Fruit fly (Drosophila melanogaster) whole organism, embryonic: ENCODE measurements around the gene Polr2I.

Experiments
- Aef1 ChIP-seq: fragments of 200-800 bp; sonication (Bioruptor generic); IDR thresholded peaks from 3 replicates; pipeline ENCODE4 v1.3.6; 2022; ENCODE audit warnings: missing biosample characterization, missing genetic modification characterization
- B-H1 ChIP-seq: fragments of 200-800 bp; sonication (Bioruptor generic); IDR thresholded peaks from 3 replicates; pipeline ENCODE4 v1.3.6; 2022; ENCODE audit warnings: missing biosample characterization, missing genetic modification characterization
- C15 ChIP-seq: fragments of 200-800 bp; sonication (Bioruptor generic); IDR thresholded peaks from 3 replicates; pipeline ENCODE4 v1.3.6; 2022; ENCODE audit warnings: missing biosample characterization, missing genetic modification characterization
- CG10274 ChIP-seq: fragments of 200-800 bp; sonication (Bioruptor generic); optimal IDR thresholded peaks from 3 replicates; lab custom pipeline; 2017; ENCODE audit warnings: missing biosample characterization, mild to moderate bottlenecking, missing genetic modification characterization
- CG10959 ChIP-seq: fragments of 200-800 bp; sonication (Bioruptor generic); IDR thresholded peaks from 2 replicates; pipeline ENCODE4 v1.3.6; 2022; ENCODE audit warnings: missing biosample characterization, missing genetic modification characterization
- CG11456 ChIP-seq: fragments of 200-800 bp; sonication (Bioruptor generic); IDR thresholded peaks from 3 replicates; pipeline ENCODE4 v1.3.6; 2022; ENCODE audit warnings: missing biosample characterization, missing genetic modification characterization
- CG13296 ChIP-seq: fragments of 200-800 bp; sonication (Bioruptor generic); optimal IDR thresholded peaks from 3 replicates; lab custom pipeline; 2018; ENCODE audit warnings: missing biosample characterization, mild to moderate bottlenecking, missing genetic modification characterization
- CG16813 ChIP-seq: fragments of 200-800 bp; sonication (Bioruptor generic); IDR thresholded peaks from 3 replicates; pipeline ENCODE4 v1.3.6; 2022; ENCODE audit warnings: missing biosample characterization, missing genetic modification characterization; ENCODE audit not compliant: partially characterized antibody
- CG16815 ChIP-seq: fragments of 200-800 bp; sonication (Bioruptor generic); optimal IDR thresholded peaks from 3 replicates; lab custom pipeline; 2017; ENCODE audit warnings: missing biosample characterization, mild to moderate bottlenecking, missing genetic modification characterization
- CG17361 ChIP-seq: fragments of 200-800 bp; sonication (Bioruptor generic); IDR thresholded peaks from 3 replicates; pipeline ENCODE4 v1.3.6; 2022; ENCODE audit warnings: missing biosample characterization, missing genetic modification characterization
- CG1792 ChIP-seq: fragments of 200-800 bp; sonication (Bioruptor generic); optimal IDR thresholded peaks from 2 replicates; lab custom pipeline; 2016; ENCODE audit warnings: missing biosample characterization, missing genetic modification characterization
- CG2129 ChIP-seq: fragments of 200-800 bp; sonication (Bioruptor generic); IDR thresholded peaks from 2 replicates; pipeline ENCODE4 v1.3.6; 2022; ENCODE audit warnings: missing biosample characterization, missing genetic modification characterization; ENCODE audit not compliant: partially characterized antibody
- CG2199 ChIP-seq: fragments of 200-800 bp; sonication (Bioruptor generic); IDR thresholded peaks from 3 replicates; pipeline ENCODE4 v1.3.6; 2022; ENCODE audit warnings: missing biosample characterization, missing genetic modification characterization
- CG31365 ChIP-seq: fragments of 200-800 bp; sonication (Bioruptor generic); optimal IDR thresholded peaks from 2 replicates; lab custom pipeline; 2018; ENCODE audit warnings: missing biosample characterization, mild to moderate bottlenecking, missing genetic modification characterization
- CG3281 ChIP-seq: fragments of 200-800 bp; sonication (Bioruptor generic); optimal IDR thresholded peaks from 3 replicates; lab custom pipeline; 2017; ENCODE audit warnings: missing biosample characterization, mild to moderate bottlenecking, missing genetic modification characterization
- CG42726 ChIP-seq: fragments of 200-800 bp; sonication (Bioruptor generic); IDR thresholded peaks from 2 replicates; pipeline ENCODE4 v1.3.6; 2022; ENCODE audit warnings: missing biosample characterization, missing genetic modification characterization; ENCODE audit not compliant: partially characterized antibody
- CG4820 ChIP-seq: fragments of 200-800 bp; sonication (Bioruptor generic); optimal IDR thresholded peaks from 3 replicates; lab custom pipeline; 2016; ENCODE audit warnings: missing biosample characterization, missing genetic modification characterization
- CG7745 ChIP-seq: fragments of 200-800 bp; sonication (Bioruptor generic); optimal IDR thresholded peaks from 2 replicates; lab custom pipeline; 2018; ENCODE audit warnings: missing biosample characterization, mild to moderate bottlenecking, missing genetic modification characterization, moderate library complexity
- CG7839 ChIP-seq: fragments of 200-800 bp; sonication (Bioruptor generic); optimal IDR thresholded peaks from 3 replicates; lab custom pipeline; 2018; ENCODE audit warnings: missing biosample characterization, mild to moderate bottlenecking, missing genetic modification characterization, moderate library complexity
- CG9817 ChIP-seq: fragments of 200-800 bp; sonication (Bioruptor generic); optimal IDR thresholded peaks from 2 replicates; lab custom pipeline; 2018; ENCODE audit warnings: missing biosample characterization, mild to moderate bottlenecking, missing genetic modification characterization, moderate library complexity
- CG9876 ChIP-seq: fragments of 200-800 bp; sonication (Bioruptor generic); optimal IDR thresholded peaks from 2 replicates; lab custom pipeline; 2016; ENCODE audit warnings: missing biosample characterization, missing genetic modification characterization
- Chrac-16 ChIP-seq: fragments of 200-800 bp; sonication (Bioruptor generic); optimal IDR thresholded peaks from 3 replicates; lab custom pipeline; 2016; ENCODE audit warnings: missing biosample characterization, missing genetic modification characterization
- CkIIα-i1 ChIP-seq: fragments of 200-800 bp; sonication (Bioruptor generic); IDR thresholded peaks from 2 replicates; pipeline ENCODE4 v1.3.6; 2022; ENCODE audit warnings: missing biosample characterization, missing genetic modification characterization
- Drgx ChIP-seq: fragments of 200-800 bp; sonication (Bioruptor generic); IDR thresholded peaks from 2 replicates; pipeline ENCODE4 v1.3.6; 2022; ENCODE audit warnings: missing biosample characterization, missing genetic modification characterization
- Hr51 ChIP-seq, 2 experiments: fragments of 200-800 bp; sonication (Bioruptor generic); optimal IDR thresholded peaks; 2 replicates in 1 of 2; 3 replicates in 1 of 2; lab custom pipeline; 2016 to 2018; ENCODE audit warnings: missing biosample characterization in 2 of 2, missing genetic modification characterization in 2 of 2, mild to moderate bottlenecking in 1 of 2, moderate library complexity in 1 of 2
- Max ChIP-seq: fragments of 200-800 bp; sonication (Bioruptor generic); optimal IDR thresholded peaks from 2 replicates; lab custom pipeline; 2016; ENCODE audit warnings: missing biosample characterization, mild to moderate bottlenecking, missing genetic modification characterization
- NfI ChIP-seq: fragments of 200-800 bp; sonication (Bioruptor generic); optimal IDR thresholded peaks from 3 replicates; lab custom pipeline; 2018; ENCODE audit warnings: missing biosample characterization, mild to moderate bottlenecking, missing genetic modification characterization, moderate library complexity
- Opbp ChIP-seq: fragments of 200-800 bp; sonication (Bioruptor generic); IDR thresholded peaks from 3 replicates; pipeline ENCODE4 v1.3.6; 2022; ENCODE audit warnings: missing biosample characterization, missing genetic modification characterization; ENCODE audit not compliant: partially characterized antibody
- Rfx ChIP-seq: fragments of 200-800 bp; sonication (Bioruptor generic); IDR thresholded peaks from 2 replicates; pipeline ENCODE4 v1.3.6; 2022; ENCODE audit warnings: missing biosample characterization, missing genetic modification characterization
- Side ChIP-seq: fragments of 200-800 bp; sonication (Bioruptor generic); optimal IDR thresholded peaks from 2 replicates; lab custom pipeline; 2016; ENCODE audit warnings: missing biosample characterization, missing genetic modification characterization
- ab ChIP-seq: fragments of 200-800 bp; sonication (Bioruptor generic); optimal IDR thresholded peaks from 2 replicates; lab custom pipeline; 2016; ENCODE audit warnings: missing biosample characterization, missing genetic modification characterization
- bsh ChIP-seq, 2 experiments: fragments of 200-800 bp; sonication (Bioruptor generic); optimal IDR thresholded peaks; 2 replicates each; lab custom pipeline; 2017 to 2018; ENCODE audit warnings: mild to moderate bottlenecking in 2 of 2, missing biosample characterization in 2 of 2, missing genetic modification characterization in 2 of 2, moderate library complexity in 1 of 2
- ftz-f1 ChIP-seq: fragments of 200-800 bp; sonication (Bioruptor generic); optimal IDR thresholded peaks from 2 replicates; lab custom pipeline; 2016; ENCODE audit warnings: missing biosample characterization, missing genetic modification characterization
- hth ChIP-seq: fragments of >200 bp; optimal IDR thresholded peaks from 2 replicates; lab custom pipeline; 2017; ENCODE audit warnings: inconsistent platforms
- insv ChIP-seq, 2 experiments: fragments of 200-800 bp; sonication (Bioruptor generic); optimal IDR thresholded peaks; 3 replicates each; lab custom pipeline; 2016 to 2018; ENCODE audit warnings: missing biosample characterization in 2 of 2, missing genetic modification characterization in 2 of 2
- inv ChIP-seq: fragments of 200-800 bp; sonication (Bioruptor generic); IDR thresholded peaks from 2 replicates; pipeline ENCODE4 v1.3.6; 2022; ENCODE audit warnings: missing biosample characterization, missing genetic modification characterization; ENCODE audit not compliant: partially characterized antibody
- jing ChIP-seq: fragments of 200-800 bp; sonication (Bioruptor generic); optimal IDR thresholded peaks from 2 replicates; lab custom pipeline; 2018; ENCODE audit warnings: missing biosample characterization, mild to moderate bottlenecking, missing genetic modification characterization
- klu ChIP-seq: fragments of 200-800 bp; sonication (Bioruptor generic); IDR thresholded peaks from 2 replicates; pipeline ENCODE4 v1.3.6; 2022; ENCODE audit warnings: missing biosample characterization, missing genetic modification characterization
- nom ChIP-seq: fragments of 200-800 bp; sonication (Bioruptor generic); optimal IDR thresholded peaks from 2 replicates; lab custom pipeline; 2017; ENCODE audit warnings: missing biosample characterization, missing genetic modification characterization, mild to moderate bottlenecking, moderate library complexity, missing genetic modification reagents
- pfk ChIP-seq: fragments of 200-800 bp; sonication (Bioruptor generic); optimal IDR thresholded peaks from 2 replicates; lab custom pipeline; 2018; ENCODE audit warnings: missing biosample characterization, mild to moderate bottlenecking, missing genetic modification characterization, moderate library complexity
- sd ChIP-seq: fragments of 200-800 bp; sonication (Bioruptor generic); optimal IDR thresholded peaks from 3 replicates; lab custom pipeline; 2018; ENCODE audit warnings: missing biosample characterization, mild to moderate bottlenecking, missing genetic modification characterization, moderate library complexity
- sens ChIP-seq: fragments of 200-800 bp; sonication (Bioruptor generic); peaks from one replicate; lab custom pipeline; 2016; ENCODE audit warnings: missing biosample characterization, missing genetic modification characterization
- sima ChIP-seq: fragments of 200-800 bp; sonication (Bioruptor generic); optimal IDR thresholded peaks from 2 replicates; lab custom pipeline; 2016; ENCODE audit warnings: missing biosample characterization, missing genetic modification characterization
- sqz ChIP-seq: fragments of 200-800 bp; sonication (Bioruptor generic); optimal IDR thresholded peaks from 3 replicates; lab custom pipeline; 2018; ENCODE audit warnings: missing biosample characterization, mild to moderate bottlenecking, missing genetic modification characterization
- twi ChIP-seq: fragments of 200-800 bp; optimal IDR thresholded peaks from 2 replicates; lab custom pipeline; 2019; ENCODE audit warnings: missing biosample characterization, mild to moderate bottlenecking, missing genetic modification characterization, moderate library complexity
- zen ChIP-seq: fragments of 200-800 bp; sonication (Bioruptor generic); optimal IDR thresholded peaks from 3 replicates; lab custom pipeline; 2018; ENCODE audit warnings: missing biosample characterization, mild to moderate bottlenecking, missing genetic modification characterization, moderate library complexity
- zf30C ChIP-seq: fragments of 200-800 bp; sonication (Bioruptor generic); optimal IDR thresholded peaks from 3 replicates; lab custom pipeline; 2018; ENCODE audit warnings: missing biosample characterization, mild to moderate bottlenecking, missing genetic modification characterization
- zfh1 ChIP-seq: fragments of 200-800 bp; sonication (Bioruptor generic); IDR thresholded peaks from 3 replicates; pipeline ENCODE4 v1.3.6; 2022; ENCODE audit warnings: missing biosample characterization, missing genetic modification characterization

Polr2I gene

DNA sequence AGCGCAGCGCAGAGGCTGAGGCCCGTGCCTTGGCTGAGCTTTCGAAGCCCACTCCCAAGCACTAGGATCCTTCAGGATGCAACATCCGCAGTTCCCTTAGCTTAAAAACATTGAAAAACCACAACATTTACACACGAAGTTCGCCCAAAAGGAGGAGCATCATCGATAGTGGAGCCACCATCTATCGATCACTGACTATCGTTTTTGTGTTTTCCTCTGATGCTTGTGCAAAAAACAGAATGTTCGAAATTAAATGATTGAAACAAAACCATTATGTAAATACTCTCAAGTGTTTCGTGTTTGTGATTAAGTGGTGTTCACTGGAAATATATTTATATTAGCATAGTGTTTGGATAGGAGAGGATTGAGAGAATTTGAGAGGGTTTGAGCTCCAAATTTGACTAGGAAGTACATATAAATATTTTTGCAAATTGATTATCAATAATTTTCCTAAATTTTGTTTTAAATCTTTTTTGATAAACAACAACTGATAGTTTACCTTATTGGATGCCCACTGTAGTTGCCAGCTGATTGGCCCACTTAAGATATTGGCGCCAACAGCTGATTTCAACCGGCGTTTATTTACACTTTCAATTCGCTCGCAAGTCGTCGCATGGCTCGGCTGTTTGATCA is 18.7 kb downstream of the Polr2I start, which contains the start of gene spn-B (continued):
- TF ChIP-seq Rfx = peak; percentile 62
- TF ChIP-seq CG10959 (GFP tag; lab: Robert Waterston, UW) = 0 out of 2 replicates have a peak, but pooled peaks have one; percentile 19
- peak; percentile 57 for TF ChIP-seq CG16815
- TF ChIP-seq Max (GFP tag; lab: Kevin White, UChicago) = peak; percentile 74
- peak; percentile 80 for TF ChIP-seq CG3281
- peak; percentile 52 for TF ChIP-seq CG9817 (tag; lab: Kevin White, UChicago)
- 0 out of 2 replicates have a peak, but pooled peaks have one; percentile 11 for TF ChIP-seq klu (GFP tag; lab: Robert Waterston, UW)
- peak; percentile 36 for TF ChIP-seq CG10274
- no peak for TF ChIP-seq zf30C
- TF ChIP-seq C15 (GFP tag; lab: Robert Waterston, UW) = no peak
- peak; percentile 57 for TF ChIP-seq Chrac-16
- TF ChIP-seq CG13296 (GFP tag; lab: Kevin White, UChicago) = peak; percentile 82
- peak; percentile 75; the same call in 1 of the 2 replicates for TF ChIP-seq Drgx (GFP tag; lab: Robert Waterston, UW)
- TF ChIP-seq CG11456 (GFP tag; lab: Robert Waterston, UW) = peak; percentile 56; the same call in 1 of the 3 replicates
- no peak for TF ChIP-seq CG31365 (tag; lab: Kevin White, UChicago)
- peak in 1 of 2 experiments; percentile 32 for TF ChIP-seq insv (GFP tag; optimal IDR thresholded peaks at IDR 0.05; lab: Kevin White, UChicago)
- TF ChIP-seq Hr51 (GFP tag; optimal IDR thresholded peaks at IDR 0.05; lab: Kevin White, UChicago) = peak; percentile 71 to 82
- TF ChIP-seq hth (lab: Kevin White, UChicago) = no peak
- TF ChIP-seq Side (GFP tag; lab: Kevin White, UChicago) = peak; percentile 73
- TF ChIP-seq inv (GFP tag; lab: Robert Waterston, UW) = peak; percentile 15; the same call in 1 of the 2 replicates
- peak; percentile 66 for TF ChIP-seq zen (tag; lab: Kevin White, UChicago)
- peak; percentile 64 for TF ChIP-seq nom
- peak; percentile 38 for TF ChIP-seq jing (GFP tag; lab: Kevin White, UChicago)
- TF ChIP-seq sima = peak; percentile 18
- no peak for TF ChIP-seq CG9876 (GFP tag; lab: Kevin White, UChicago)
- TF ChIP-seq CG16813 = 0 out of 3 replicates have a peak, but pooled peaks have one; percentile 11
- peak; percentile 49; the same call in 1 of the 3 replicates for TF ChIP-seq Opbp (GFP tag; lab: Robert Waterston, UW)
- TF ChIP-seq twi (tag; lab: Kevin White, UChicago) = peak; percentile 42
- TF ChIP-seq sd (tag; lab: Kevin White, UChicago) = peak; percentile 29
- no peak for TF ChIP-seq pfk (GFP tag; lab: Kevin White, UChicago)
- no peak for TF ChIP-seq ftz-f1
- TF ChIP-seq zfh1 (GFP tag; lab: Robert Waterston, UW) = peak; percentile 72; the same call in 2 of the 3 replicates
- peak; percentile 98 for TF ChIP-seq sens (GFP tag; lab: Kevin White, UChicago)
- TF ChIP-seq CG1792 (GFP tag; lab: Kevin White, UChicago) = peak; percentile 39
- no peak for TF ChIP-seq CG42726 (GFP tag; lab: Robert Waterston, UW)
- TF ChIP-seq NfI (GFP tag; lab: Kevin White, UChicago) = peak; percentile 65
- TF ChIP-seq CkIIα-i1 (GFP tag; lab: Robert Waterston, UW) = no peak
- no peak for TF ChIP-seq CG2199 (GFP tag; lab: Robert Waterston, UW)
- TF ChIP-seq CG17361 (GFP tag; lab: Robert Waterston, UW) = peak; percentile 81
- peak; percentile 55; the same call in 2 of the 3 replicates for TF ChIP-seq Aef1 (GFP tag; lab: Robert Waterston, UW)
- TF ChIP-seq CG7839 (tag; lab: Kevin White, UChicago) = peak; percentile 83
- TF ChIP-seq CG4820 (GFP tag; lab: Kevin White, UChicago) = peak; percentile 71
- TF ChIP-seq sqz (GFP tag; lab: Kevin White, UChicago) = peak; percentile 73
- peak; percentile 51; the same call in 2 of the 3 replicates for TF ChIP-seq B-H1 (GFP tag; lab: Robert Waterston, UW)
- TF ChIP-seq CG7745 (tag; lab: Kevin White, UChicago) = no peak
- no peak; the same call in 1 of the 2 replicates for TF ChIP-seq CG2129
- TF ChIP-seq bsh (GFP tag; optimal IDR thresholded peaks at IDR 0.05; lab: Kevin White, UChicago) = peak; percentile 0 to 80
- no peak for TF ChIP-seq ab (GFP tag; lab: Kevin White, UChicago)
- TF ChIP-seq, all 482 proteins: peak for 345
